Fruit fly (Drosophila melanogaster) whole organism, embryonic: ENCODE measurements around the gene Kdm5.

Experiments used
- B-H2 ChIP-seq: fragments of 200-800 bp; sonication (Bioruptor generic); optimal IDR thresholded peaks from 2 replicates; lab custom pipeline; 2018; ENCODE audit warnings: missing biosample characterization, mild to moderate bottlenecking, missing genetic modification characterization
- CG10147 ChIP-seq: fragments of 200-800 bp; sonication (Bioruptor generic); optimal IDR thresholded peaks from 2 replicates; lab custom pipeline; 2019; ENCODE audit warnings: missing biosample characterization, mild to moderate bottlenecking, missing genetic modification characterization, moderate library complexity
- CG10321 ChIP-seq: fragments of 200-800 bp; sonication (Bioruptor generic); IDR thresholded peaks from 2 replicates; pipeline ENCODE4 v1.3.6; 2022; ENCODE audit warnings: missing biosample characterization, missing genetic modification characterization
- CG10565 ChIP-seq: fragments of 200-800 bp; sonication (Bioruptor generic); optimal IDR thresholded peaks from 3 replicates; lab custom pipeline; 2016; ENCODE audit warnings: missing biosample characterization, mild to moderate bottlenecking, missing genetic modification characterization
- CG11504 ChIP-seq: fragments of 200-800 bp; sonication (Bioruptor generic); optimal IDR thresholded peaks from 3 replicates; lab custom pipeline; 2019; ENCODE audit warnings: missing biosample characterization, mild to moderate bottlenecking, missing genetic modification characterization, moderate library complexity
- CG11695 ChIP-seq: fragments of 200-800 bp; sonication (Bioruptor generic); IDR thresholded peaks from 3 replicates; pipeline ENCODE4 v1.3.6; 2022; ENCODE audit warnings: missing biosample characterization, missing genetic modification characterization
- CG11723 ChIP-seq: fragments of 200-800 bp; sonication (Bioruptor generic); optimal IDR thresholded peaks from 2 replicates; lab custom pipeline; 2017; ENCODE audit warnings: missing biosample characterization, mild to moderate bottlenecking, missing genetic modification characterization
- CG12155 ChIP-seq: fragments of 200-800 bp; sonication (Bioruptor generic); optimal IDR thresholded peaks from 3 replicates; lab custom pipeline; 2016; ENCODE audit warnings: missing biosample characterization, missing genetic modification characterization
- CG1233 ChIP-seq: fragments of 200-800 bp; sonication (Bioruptor generic); optimal IDR thresholded peaks from 4 replicates; lab custom pipeline; 2018; ENCODE audit warnings: missing biosample characterization, mild to moderate bottlenecking, missing genetic modification characterization
- CG13624 ChIP-seq: fragments of 200-800 bp; sonication (Bioruptor generic); optimal IDR thresholded peaks from 2 replicates; lab custom pipeline; 2016; ENCODE audit warnings: missing biosample characterization, missing genetic modification characterization
- CG1602 ChIP-seq: fragments of 200-800 bp; sonication (Bioruptor generic); optimal IDR thresholded peaks from 3 replicates; lab custom pipeline; 2016; ENCODE audit warnings: missing biosample characterization, missing genetic modification characterization
- CG2202 ChIP-seq: fragments of 200-800 bp; sonication (Bioruptor generic); optimal IDR thresholded peaks from 2 replicates; lab custom pipeline; 2018; ENCODE audit warnings: missing biosample characterization, mild to moderate bottlenecking, missing genetic modification characterization
- CG31365 ChIP-seq: fragments of 200-800 bp; sonication (Bioruptor generic); optimal IDR thresholded peaks from 2 replicates; lab custom pipeline; 2018; ENCODE audit warnings: missing biosample characterization, mild to moderate bottlenecking, missing genetic modification characterization
- CG4730 ChIP-seq: fragments of 200-800 bp; sonication (Bioruptor generic); IDR thresholded peaks from 2 replicates; pipeline ENCODE4 v1.3.6; 2022; ENCODE audit warnings: missing biosample characterization, missing genetic modification characterization
- CG7372 ChIP-seq: fragments of 200-800 bp; sonication (Bioruptor generic); IDR thresholded peaks from 2 replicates; pipeline ENCODE4 v1.3.6; 2022; ENCODE audit warnings: missing biosample characterization, missing genetic modification characterization
- CG9932 ChIP-seq: fragments of 200-800 bp; sonication (Bioruptor generic); IDR thresholded peaks from 2 replicates; pipeline ENCODE4 v1.3.6; 2022; ENCODE audit warnings: missing biosample characterization, missing genetic modification characterization
- Camta ChIP-seq: fragments of 200-800 bp; sonication (Bioruptor generic); optimal IDR thresholded peaks from 2 replicates; lab custom pipeline; 2016; ENCODE audit warnings: missing biosample characterization, missing genetic modification characterization
- Dip3 ChIP-seq: fragments of 200-800 bp; sonication (Bioruptor generic); optimal IDR thresholded peaks from 3 replicates; lab custom pipeline; 2016; ENCODE audit warnings: missing biosample characterization, missing genetic modification characterization
- Dp ChIP-seq: fragments of 200-800 bp; sonication (Bioruptor generic); optimal IDR thresholded peaks from 2 replicates; lab custom pipeline; 2018; ENCODE audit warnings: missing biosample characterization, mild to moderate bottlenecking, missing genetic modification characterization, moderate library complexity
- HmgZ ChIP-seq: fragments of 200-800 bp; sonication (Bioruptor generic); optimal IDR thresholded peaks from 2 replicates; lab custom pipeline; 2018; ENCODE audit warnings: missing biosample characterization, mild to moderate bottlenecking, missing genetic modification characterization
- Med ChIP-seq: fragments of 200-800 bp; sonication (Bioruptor generic); peaks from one replicate; lab custom pipeline; 2016; ENCODE audit warnings: missing biosample characterization, missing genetic modification characterization, mild to moderate bottlenecking, inconsistent platforms, moderate library complexity
- Mrtf ChIP-seq: fragments of 200-800 bp; sonication (Bioruptor generic); IDR thresholded peaks from 3 replicates; pipeline ENCODE4 v1.3.6; 2022; ENCODE audit warnings: missing biosample characterization, missing genetic modification characterization
- NC2α ChIP-seq: fragments of 200-800 bp; sonication (Bioruptor generic); optimal IDR thresholded peaks from 2 replicates; lab custom pipeline; 2016; ENCODE audit warnings: missing biosample characterization, missing genetic modification characterization
- Nf-YA ChIP-seq: fragments of 200-800 bp; sonication (Bioruptor generic); IDR thresholded peaks from 2 replicates; pipeline ENCODE4 v1.3.6; 2022; ENCODE audit warnings: missing biosample characterization, missing genetic modification characterization
- Pdp1 ChIP-seq, 2 experiments: fragments of 200-800 bp; sonication (Bioruptor generic); optimal IDR thresholded peaks; 3 replicates each; lab custom pipeline; 2016; ENCODE audit warnings: missing biosample characterization in 2 of 2, missing genetic modification characterization in 2 of 2, mild to moderate bottlenecking in 1 of 2, moderate library complexity in 1 of 2
- Side ChIP-seq: fragments of 200-800 bp; sonication (Bioruptor generic); optimal IDR thresholded peaks from 2 replicates; lab custom pipeline; 2016; ENCODE audit warnings: missing biosample characterization, missing genetic modification characterization
- Sin3A ChIP-seq: fragments of >200 bp; optimal IDR thresholded peaks from 2 replicates; lab custom pipeline; 2018
- Ssrp ChIP-seq: fragments of 200-800 bp; sonication (Bioruptor generic); optimal IDR thresholded peaks from 2 replicates; lab custom pipeline; 2018; ENCODE audit warnings: missing biosample characterization, mild to moderate bottlenecking, missing genetic modification characterization, moderate library complexity
- Vsx1 ChIP-seq: fragments of 200-800 bp; sonication (Bioruptor generic); optimal IDR thresholded peaks from 2 replicates; lab custom pipeline; 2017; ENCODE audit warnings: missing biosample characterization, mild to moderate bottlenecking, missing genetic modification characterization, missing genetic modification reagents
- ara ChIP-seq: fragments of 200-800 bp; sonication (Bioruptor generic); IDR thresholded peaks from 2 replicates; pipeline ENCODE4 v1.3.6; 2022; ENCODE audit warnings: missing biosample characterization, missing genetic modification characterization
- btn ChIP-seq: fragments of 200-800 bp; sonication (Bioruptor generic); optimal IDR thresholded peaks from 2 replicates; lab custom pipeline; 2016; ENCODE audit warnings: missing biosample characterization, missing genetic modification characterization
- chinmo ChIP-seq: fragments of 200-800 bp; sonication (Bioruptor generic); IDR thresholded peaks from 4 replicates; pipeline ENCODE4 v1.3.6; 2022; ENCODE audit warnings: missing biosample characterization, missing genetic modification characterization; ENCODE audit not compliant: partially characterized antibody
- chn ChIP-seq: fragments of 200-800 bp; sonication (Bioruptor generic); optimal IDR thresholded peaks from 2 replicates; lab custom pipeline; 2016; ENCODE audit warnings: missing biosample characterization, missing genetic modification characterization
- dati ChIP-seq: fragments of 200-800 bp; sonication (Bioruptor generic); IDR thresholded peaks from 2 replicates; pipeline ENCODE4 v1.3.6; 2022; ENCODE audit warnings: missing biosample characterization, missing genetic modification characterization
- dm ChIP-seq: fragments of 200-800 bp; sonication (Bioruptor generic); optimal IDR thresholded peaks from 3 replicates; lab custom pipeline; 2016; ENCODE audit warnings: missing biosample characterization, missing genetic modification characterization
- dmrt99B ChIP-seq: fragments of 200-800 bp; sonication (Bioruptor generic); optimal IDR thresholded peaks from 2 replicates; lab custom pipeline; 2018; ENCODE audit warnings: missing biosample characterization, mild to moderate bottlenecking, missing genetic modification characterization, moderate library complexity
- gcm ChIP-seq: fragments of 200-800 bp; sonication (Bioruptor generic); optimal IDR thresholded peaks from 2 replicates; lab custom pipeline; 2019; ENCODE audit warnings: missing biosample characterization, mild to moderate bottlenecking, missing genetic modification characterization, moderate library complexity
- grau ChIP-seq: fragments of 200-800 bp; optimal IDR thresholded peaks from 3 replicates; lab custom pipeline; 2019; ENCODE audit warnings: missing biosample characterization, mild to moderate bottlenecking, missing genetic modification characterization, moderate library complexity
- hb ChIP-seq: fragments of 200-800 bp; sonication (Bioruptor generic); IDR thresholded peaks from 3 replicates; pipeline ENCODE4 v1.3.6; 2022; ENCODE audit warnings: missing biosample characterization, missing genetic modification characterization; ENCODE audit not compliant: partially characterized antibody
- knrl ChIP-seq: fragments of 200-800 bp; sonication (Bioruptor generic); IDR thresholded peaks from 3 replicates; pipeline ENCODE4 v1.3.6; 2022; ENCODE audit warnings: missing biosample characterization, missing genetic modification characterization; ENCODE audit not compliant: partially characterized antibody
- otp ChIP-seq: fragments of 200-800 bp; sonication (Bioruptor generic); IDR thresholded peaks from 3 replicates; pipeline ENCODE4, ENCODE4 v1.3.6; 2022; ENCODE audit warnings: missing biosample characterization, missing genetic modification characterization
- peb ChIP-seq: fragments of 200-800 bp; sonication (Bioruptor generic); IDR thresholded peaks from 2 replicates; pipeline ENCODE4 v1.3.6; 2022; ENCODE audit warnings: missing biosample characterization, missing genetic modification characterization
- pho ChIP-seq: fragments of 200-800 bp; sonication (Bioruptor generic); optimal IDR thresholded peaks from 2 replicates; lab custom pipeline; 2016; ENCODE audit warnings: missing biosample characterization, missing genetic modification characterization
- pnt ChIP-seq: fragments of 200-800 bp; sonication (Bioruptor generic); optimal IDR thresholded peaks from 3 replicates; lab custom pipeline; 2016; ENCODE audit warnings: missing biosample characterization, missing genetic modification characterization
- psq ChIP-seq: fragments of 200-800 bp; sonication (Bioruptor generic); optimal IDR thresholded peaks from 2 replicates; lab custom pipeline; 2017; ENCODE audit warnings: missing biosample characterization, missing genetic modification characterization
- sim ChIP-seq: fragments of 200-800 bp; sonication (Bioruptor generic); IDR thresholded peaks from 2 replicates; pipeline ENCODE4 v1.3.6; 2022; ENCODE audit warnings: missing biosample characterization, missing genetic modification characterization
- sna ChIP-seq: fragments of 200-800 bp; sonication (Bioruptor generic); IDR thresholded peaks from 2 replicates; pipeline ENCODE4 v1.3.6; 2022; ENCODE audit warnings: missing biosample characterization, missing genetic modification characterization; ENCODE audit not compliant: partially characterized antibody
- ttk ChIP-seq: fragments of 200-800 bp; sonication (Bioruptor generic); IDR thresholded peaks from 2 replicates; pipeline ENCODE4 v2.1.2; 2022; ENCODE audit warnings: missing biosample characterization, missing genetic modification characterization
- twi ChIP-seq: fragments of 200-800 bp; optimal IDR thresholded peaks from 2 replicates; lab custom pipeline; 2019; ENCODE audit warnings: missing biosample characterization, mild to moderate bottlenecking, missing genetic modification characterization, moderate library complexity
- z ChIP-seq: fragments of 200-800 bp; sonication (Bioruptor generic); IDR thresholded peaks from 3 replicates; pipeline ENCODE4 v1.3.6; 2022; ENCODE audit warnings: missing biosample characterization, missing genetic modification characterization
- zen2 ChIP-seq: fragments of 200-800 bp; sonication (Bioruptor generic); IDR thresholded peaks from 3 replicates; pipeline ENCODE4 v1.3.6; 2022; ENCODE audit warnings: missing biosample characterization, missing genetic modification characterization; ENCODE audit not compliant: partially characterized antibody

The Kdm5 gene

DNA sequence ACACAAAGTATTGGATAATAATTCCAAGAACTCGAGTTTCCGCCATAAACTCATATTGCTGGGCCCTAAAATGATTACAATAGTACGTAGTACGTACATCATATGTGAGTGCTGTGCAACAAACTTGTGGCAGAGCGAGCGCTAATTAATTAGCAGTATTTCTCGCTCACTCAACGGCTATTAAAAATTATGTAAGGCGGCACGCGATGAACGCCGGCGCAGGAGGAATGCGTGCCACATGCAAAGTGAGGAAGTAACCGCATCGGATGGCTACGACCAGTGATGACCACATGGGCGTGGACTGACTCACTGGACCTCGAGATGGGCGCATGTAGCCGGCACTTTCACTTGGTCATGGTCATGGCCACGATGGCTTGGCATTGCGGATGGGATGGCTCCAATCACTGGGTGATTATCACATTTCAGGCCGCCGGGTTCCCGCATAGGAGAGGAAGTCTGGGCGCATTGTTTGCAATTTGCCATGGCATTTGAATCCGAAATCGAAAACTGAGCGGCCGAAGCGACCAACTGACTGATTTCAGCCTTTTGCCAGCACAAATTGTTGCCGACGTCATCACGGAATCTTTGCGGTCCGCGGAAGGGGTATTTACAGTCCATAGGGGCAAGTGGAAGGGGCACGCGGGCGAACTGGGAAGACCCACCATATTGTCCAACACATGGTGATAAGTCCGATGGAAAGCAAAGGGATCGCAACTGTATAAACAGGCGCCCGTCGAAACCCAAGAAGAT, 38.0 kb downstream of the Kdm5 start (continued):
- TF ChIP-seq sim (GFP tag; lab: Robert Waterston, UW), result no peak
- no peak for TF ChIP-seq ara (GFP tag; lab: Robert Waterston, UW)
- no peak for TF ChIP-seq Ssrp
- no peak for TF ChIP-seq hb (GFP tag; lab: Robert Waterston, UW)
- TF ChIP-seq chn, result no peak
- TF ChIP-seq Nf-YA (GFP tag; lab: Robert Waterston, UW), result no peak
- TF ChIP-seq HmgZ (tag; lab: Kevin White, UChicago), result no peak
- no peak for TF ChIP-seq dmrt99B (tag; lab: Kevin White, UChicago)
- peak; percentile 13 for TF ChIP-seq Med (GFP tag; lab: Kevin White, UChicago)
- TF ChIP-seq btn (GFP tag; lab: Kevin White, UChicago), result no peak
- TF ChIP-seq CG31365 (tag; lab: Kevin White, UChicago), result no peak
- TF ChIP-seq Sin3A (lab: Kevin White, UChicago), result no peak
- TF ChIP-seq CG1233 (GFP tag; lab: Kevin White, UChicago), result no peak
- no peak for TF ChIP-seq sna (GFP tag; lab: Robert Waterston, UW)
- TF ChIP-seq Camta (GFP tag; lab: Kevin White, UChicago), result no peak
- no peak for TF ChIP-seq CG4730 (GFP tag; lab: Robert Waterston, UW)
- TF ChIP-seq pho, result no peak
- TF ChIP-seq ttk, result no peak
- no peak for TF ChIP-seq CG1602 (GFP tag; lab: Kevin White, UChicago)
- TF ChIP-seq grau (tag; lab: Kevin White, UChicago), result no peak
- no peak for TF ChIP-seq dati (GFP tag; lab: Robert Waterston, UW)
- no peak for TF ChIP-seq CG11504 (tag; lab: Kevin White, UChicago)
- no peak for TF ChIP-seq Mrtf (GFP tag; lab: Robert Waterston, UW)
- peak in 1 of 2 experiments; percentile 57 for TF ChIP-seq Pdp1 (GFP tag; optimal IDR thresholded peaks at IDR 0.05; lab: Kevin White, UChicago)
- no peak for TF ChIP-seq pnt (GFP tag; lab: Kevin White, UChicago)
- no peak for TF ChIP-seq CG10147 (GFP tag; lab: Kevin White, UChicago)
- TF ChIP-seq Dip3 (GFP tag; lab: Kevin White, UChicago), result no peak
- TF ChIP-seq CG11723, result no peak
- TF ChIP-seq CG10565 (GFP tag; lab: Kevin White, UChicago), result no peak
- no peak for TF ChIP-seq CG10321
- no peak for TF ChIP-seq Vsx1 (GFP tag; lab: Kevin White, UChicago)
- peak; percentile 72 for TF ChIP-seq twi
- no peak for TF ChIP-seq B-H2 (GFP tag; lab: Kevin White, UChicago)
- 0 out of 3 replicates have a peak, but pooled peaks have one; percentile 7 for TF ChIP-seq z (GFP tag; lab: Robert Waterston, UW)
- TF ChIP-seq gcm, result peak; percentile 24
- TF ChIP-seq CG11695 (GFP tag; lab: Robert Waterston, UW), result no peak
- no peak for TF ChIP-seq chinmo (GFP tag; lab: Robert Waterston, UW)
- TF ChIP-seq Side (GFP tag; lab: Kevin White, UChicago), result no peak
- 0 out of 3 replicates have a peak, but pooled peaks have one; percentile 16 for TF ChIP-seq zen2 (GFP tag; lab: Robert Waterston, UW)
- no peak for TF ChIP-seq CG7372 (GFP tag; lab: Robert Waterston, UW)
- no peak for TF ChIP-seq peb (GFP tag; lab: Robert Waterston, UW)
- no peak for TF ChIP-seq Dp
- no peak for TF ChIP-seq otp (GFP tag; lab: Robert Waterston, UW)
- TF ChIP-seq CG9932, result no peak
- no peak for TF ChIP-seq NC2α (GFP tag; lab: Kevin White, UChicago)
- TF ChIP-seq dm, result no peak
- no peak for TF ChIP-seq psq (GFP tag; lab: Kevin White, UChicago)
- TF ChIP-seq CG13624, result no peak
- no peak for TF ChIP-seq CG2202 (tag; lab: Kevin White, UChicago)
- TF ChIP-seq CG12155 (GFP tag; lab: Kevin White, UChicago), result no peak
- no peak for TF ChIP-seq knrl
